Worm (Caenorhabditis elegans): ENCODE measurements around the gene pkg-2.

pkg-2 gene

ce11 chrIV:8510534-8510933 is 10.2 kb upstream of the pkg-2 start, which contains the start of gene tag-77:
Gene tag-77 (minus strand): TSS chrIV:8510548.
- TF ChIP-seq ceh-88 (GFP tag; IDR thresholded peaks at IDR 0.05) (no peak), unc-130 (tag; optimal IDR thresholded peaks at IDR 0.05) (no peak), ceh-82 (tag; optimal IDR thresholded peaks at IDR 0.05) (no peak), efl-1 (optimal IDR thresholded peaks at IDR 0.05) (peak; percentile 6 to 51), efl-1 (GFP tag; optimal IDR thresholded peaks at IDR 0.05 in 1 of 2) (no peak), rnt-1 (tag; optimal IDR thresholded peaks at IDR 0.05) (peak; percentile 14), nhr-76 (tag; optimal IDR thresholded peaks at IDR 0.05) (no peak), lir-3 (tag; optimal IDR thresholded peaks at IDR 0.05; ENCODE audit: poor library complexity) (no peak), tbx-2 (tag; optimal IDR thresholded peaks at IDR 0.05) (no peak), unc-98 (GFP tag; IDR thresholded peaks at IDR 0.05) (no peak), lin-39 (tag; optimal IDR thresholded peaks at IDR 0.05) (no peak), fos-1 (tag; optimal IDR thresholded peaks at IDR 0.05) (peak; percentile 84), fkh-10 (GFP tag; optimal IDR thresholded peaks at IDR 0.05) (no peak), nhr-90 (tag; optimal IDR thresholded peaks at IDR 0.05; ENCODE audit: poor library complexity) (peak; percentile 20), vab-15 (tag; optimal IDR thresholded peaks at IDR 0.05) (no peak), lin-35 (GFP tag; optimal IDR thresholded peaks at IDR 0.05) (peak in 1 of 2 experiments; percentile 1), xbp-1 (tag; optimal IDR thresholded peaks at IDR 0.05) (no peak), lin-14 (GFP tag; optimal IDR thresholded peaks at IDR 0.05) (peak; percentile 27), jun-1 (tag; optimal IDR thresholded peaks at IDR 0.05) (peak; percentile 32), elt-3 (tag; optimal IDR thresholded peaks at IDR 0.05) (peak in 1 of 6 experiments; percentile 2)

- TF ChIP-seq mab-9 (GFP tag; IDR thresholded peaks at IDR 0.05) (no peak), nhr-12 (tag; optimal IDR thresholded peaks at IDR 0.05) (no peak), ama-1 (optimal IDR thresholded peaks at IDR 0.05) (no peak), fkh-10 (GFP tag; optimal IDR thresholded peaks at IDR 0.05) (peak; percentile 19), nhr-77 (tag; optimal IDR thresholded peaks at IDR 0.05) (no peak), lin-35 (GFP tag; optimal IDR thresholded peaks at IDR 0.05) (peak; percentile 87 to 91), xbp-1 (tag; optimal IDR thresholded peaks at IDR 0.05) (peak; percentile 43), ets-5 (GFP tag; IDR thresholded peaks at IDR 0.05) (no peak), unc-130 (tag; optimal IDR thresholded peaks at IDR 0.05) (peak; percentile 42), nhr-20 (tag; optimal IDR thresholded peaks at IDR 0.05) (peak; percentile 29), irx-1 (tag; optimal IDR thresholded peaks at IDR 0.05) (peak; percentile 11), skn-1 (tag; optimal IDR thresholded peaks at IDR 0.05) (peak; percentile 33), nhr-76 (tag; optimal IDR thresholded peaks at IDR 0.05) (no peak), ceh-8 (GFP tag; optimal IDR thresholded peaks at IDR 0.05) (no peak), nhr-19 (GFP tag; conservative IDR thresholded peaks at IDR 0.05) (peak; percentile 16; the same call in 1 of the 2 replicates), ces-1 (GFP tag; optimal IDR thresholded peaks at IDR 0.05) (peak; percentile 46), C34B4.2 (tag; optimal IDR thresholded peaks at IDR 0.05) (no peak), rnt-1 (tag; optimal IDR thresholded peaks at IDR 0.05) (peak; percentile 59), lin-15B (tag; optimal IDR thresholded peaks at IDR 0.05) (no peak), dpl-1 (GFP tag; optimal IDR thresholded peaks at IDR 0.05) (peak; percentile 84 to 90 (median 87)), elt-3 (tag; optimal IDR thresholded peaks at IDR 0.05) (peak in 1 of 6 experiments; percentile 62), nhr-71 (tag; optimal IDR thresholded peaks at IDR 0.05) (peak; percentile 42), fos-1 (tag; optimal IDR thresholded peaks at IDR 0.05) (no peak), lin-39 (tag; optimal IDR thresholded peaks at IDR 0.05) (no peak), lin-14 (GFP tag; optimal IDR thresholded peaks at IDR 0.05) (peak; percentile 42), nhr-85 (tag) (peak; percentile 43), lsy-2 (tag; optimal IDR thresholded peaks at IDR 0.05) (peak; percentile 68 to 77), snu-23 (GFP tag; optimal IDR thresholded peaks at IDR 0.05) (peak; percentile 58), Y116A8C.19 (tag; optimal IDR thresholded peaks at IDR 0.05; ENCODE audit: borderline replicate concordance) (no peak), fkh-8 (tag; optimal IDR thresholded peaks at IDR 0.05) (no peak), nhr-11 (tag; optimal IDR thresholded peaks at IDR 0.05) (no peak), C04F5.9 (tag; optimal IDR thresholded peaks at IDR 0.05) (no peak), sox-4 (tag; optimal IDR thresholded peaks at IDR 0.05) (no peak), C16A3.4 (tag; optimal IDR thresholded peaks at IDR 0.05) (peak; percentile 55), jun-1 (tag; optimal IDR thresholded peaks at IDR 0.05) (peak; percentile 17), lin-13 (GFP tag; optimal IDR thresholded peaks at IDR 0.05) (no peak), unc-98 (GFP tag; IDR thresholded peaks at IDR 0.05) (no peak), swsn-7 (tag; optimal IDR thresholded peaks at IDR 0.05) (no peak), ztf-4 (tag; optimal IDR thresholded peaks at IDR 0.05) (no peak), sup-37 (GFP tag; optimal IDR thresholded peaks at IDR 0.05) (no peak), ztf-11 (tag; optimal IDR thresholded peaks at IDR 0.05) (no peak), grh-1 (GFP tag; IDR thresholded peaks at IDR 0.05) (no peak), ceh-82 (tag; optimal IDR thresholded peaks at IDR 0.05) (peak in 2 of 3 experiments; percentile 20 to 63)
These were observed 9.6 kb upstream of the pkg-2 start, which contains the start of gene mes-6 for ce11 chrIV:8511056-8511455. Gene mes-6 (plus strand): TSS chrIV:8511284.

Measured in whole organism, L1 larva.